Fruit fly (Drosophila melanogaster) whole organism, embryonic: ENCODE results near the gene CG3337.

Source experiments
- Ada2b ChIP-seq: fragments of 200-800 bp; sonication (Bioruptor generic); IDR thresholded peaks from 2 replicates; pipeline ENCODE4 v1.3.6; 2022; ENCODE audit warnings: missing biosample characterization, missing genetic modification characterization
- Asciz ChIP-seq: fragments of 200-800 bp; sonication (Bioruptor generic); optimal IDR thresholded peaks from 2 replicates; lab custom pipeline; 2017; ENCODE audit warnings: missing biosample characterization, mild to moderate bottlenecking, missing genetic modification characterization, missing genetic modification reagents
- Atf3 ChIP-seq: fragments of 200-800 bp; sonication (Bioruptor generic); optimal IDR thresholded peaks from 3 replicates; lab custom pipeline; 2016; ENCODE audit warnings: missing biosample characterization, missing genetic modification characterization
- Bdp1 ChIP-seq: fragments of 200-800 bp; sonication (Bioruptor generic); optimal IDR thresholded peaks from 3 replicates; lab custom pipeline; 2016; ENCODE audit warnings: missing biosample characterization, missing genetic modification characterization
- Bgb ChIP-seq: fragments of 200-800 bp; sonication (Bioruptor generic); IDR thresholded peaks from 2 replicates; pipeline ENCODE4 v1.3.6; 2022; ENCODE audit warnings: missing biosample characterization, missing genetic modification characterization; ENCODE audit not compliant: partially characterized antibody
- CG10209 ChIP-seq: fragments of 200-800 bp; sonication (Bioruptor generic); optimal IDR thresholded peaks from 3 replicates; lab custom pipeline; 2017; ENCODE audit warnings: missing biosample characterization, mild to moderate bottlenecking, missing genetic modification characterization, missing genetic modification reagents
- CG10654 ChIP-seq: fragments of 200-800 bp; sonication (Bioruptor generic); optimal IDR thresholded peaks from 2 replicates; lab custom pipeline; 2016; ENCODE audit warnings: missing biosample characterization, missing genetic modification characterization
- CG10979 ChIP-seq: fragments of 200-800 bp; sonication (Bioruptor generic); optimal IDR thresholded peaks from 2 replicates; lab custom pipeline; 2018; ENCODE audit warnings: missing biosample characterization, mild to moderate bottlenecking, missing genetic modification characterization, moderate library complexity
- CG11560 ChIP-seq: fragments of 200-800 bp; sonication (Bioruptor generic); IDR thresholded peaks from 3 replicates; pipeline ENCODE4 v1.3.6; 2022; ENCODE audit warnings: missing biosample characterization, missing genetic modification characterization
- CG14014 ChIP-seq: fragments of 200-800 bp; sonication (Bioruptor generic); IDR thresholded peaks from 2 replicates; pipeline ENCODE4 v1.3.6; 2022; ENCODE audit warnings: missing biosample characterization, missing genetic modification characterization
- CG2120 ChIP-seq: fragments of 200-800 bp; sonication (Bioruptor generic); optimal IDR thresholded peaks from 3 replicates; lab custom pipeline; 2016; ENCODE audit warnings: missing biosample characterization, missing genetic modification characterization
- CG30431 ChIP-seq: fragments of 200-800 bp; sonication (Bioruptor generic); optimal IDR thresholded peaks from 2 replicates; lab custom pipeline; 2017; ENCODE audit warnings: missing biosample characterization, missing genetic modification characterization
- CG31441 ChIP-seq: fragments of 200-800 bp; sonication (Bioruptor generic); IDR thresholded peaks from 2 replicates; pipeline ENCODE4 v1.3.6; 2022; ENCODE audit warnings: missing biosample characterization, missing genetic modification characterization
- CG34224 ChIP-seq: fragments of 200-800 bp; sonication (Bioruptor generic); IDR thresholded peaks from 3 replicates; pipeline ENCODE4 v1.3.6; 2022; ENCODE audit warnings: missing biosample characterization, missing genetic modification characterization; ENCODE audit not compliant: partially characterized antibody
- CG43689 ChIP-seq: fragments of 200-800 bp; sonication (Bioruptor generic); IDR thresholded peaks from 2 replicates; pipeline ENCODE4 v1.3.6; 2022; ENCODE audit warnings: missing biosample characterization, missing genetic modification characterization
- CG5245 ChIP-seq: fragments of 200-800 bp; sonication (Bioruptor generic); optimal IDR thresholded peaks from 3 replicates; lab custom pipeline; 2016; ENCODE audit warnings: missing biosample characterization, missing genetic modification characterization
- CG6854 ChIP-seq: fragments of 200-800 bp; sonication (Bioruptor generic); optimal IDR thresholded peaks from 3 replicates; lab custom pipeline; 2017; ENCODE audit warnings: missing biosample characterization, mild to moderate bottlenecking, missing genetic modification characterization
- CG8290 ChIP-seq, 3 experiments: fragments of 200-800 bp; sonication (Bioruptor generic); optimal IDR thresholded peaks; 2 replicates each; lab custom pipeline; 2016 to 2019; ENCODE audit warnings: missing biosample characterization in 3 of 3, missing genetic modification characterization in 3 of 3, mild to moderate bottlenecking in 2 of 3, moderate library complexity in 1 of 3
- CG8388 ChIP-seq: fragments of 200-800 bp; sonication (Bioruptor generic); optimal IDR thresholded peaks from 2 replicates; lab custom pipeline; 2019; ENCODE audit warnings: missing biosample characterization, mild to moderate bottlenecking, missing genetic modification characterization, moderate library complexity
- CkIIα-i1 ChIP-seq: fragments of 200-800 bp; sonication (Bioruptor generic); IDR thresholded peaks from 2 replicates; pipeline ENCODE4 v1.3.6; 2022; ENCODE audit warnings: missing biosample characterization, missing genetic modification characterization
- Deaf1 ChIP-seq: fragments of 200-800 bp; optimal IDR thresholded peaks from 3 replicates; lab custom pipeline; 2019; ENCODE audit warnings: missing biosample characterization, mild to moderate bottlenecking, missing genetic modification characterization, moderate library complexity
- Drgx ChIP-seq: fragments of 200-800 bp; sonication (Bioruptor generic); IDR thresholded peaks from 2 replicates; pipeline ENCODE4 v1.3.6; 2022; ENCODE audit warnings: missing biosample characterization, missing genetic modification characterization
- Hr3 ChIP-seq: fragments of 200-800 bp; sonication (Bioruptor generic); optimal IDR thresholded peaks from 3 replicates; lab custom pipeline; 2016; ENCODE audit warnings: missing biosample characterization, missing genetic modification characterization
- Lpt ChIP-seq: fragments of >200 bp; optimal IDR thresholded peaks from 2 replicates; lab custom pipeline; 2018; ENCODE audit warnings: missing biosample characterization, missing genetic modification characterization
- MESR4 ChIP-seq: fragments of 200-800 bp; sonication (Bioruptor generic); optimal IDR thresholded peaks from 2 replicates; lab custom pipeline; 2018; ENCODE audit warnings: missing biosample characterization, mild to moderate bottlenecking, missing genetic modification characterization, moderate library complexity
- Mrtf ChIP-seq: fragments of 200-800 bp; sonication (Bioruptor generic); IDR thresholded peaks from 3 replicates; pipeline ENCODE4 v1.3.6; 2022; ENCODE audit warnings: missing biosample characterization, missing genetic modification characterization
- NfI ChIP-seq: fragments of 200-800 bp; sonication (Bioruptor generic); optimal IDR thresholded peaks from 3 replicates; lab custom pipeline; 2018; ENCODE audit warnings: missing biosample characterization, mild to moderate bottlenecking, missing genetic modification characterization, moderate library complexity
- Pdp1 ChIP-seq, 2 experiments: fragments of 200-800 bp; sonication (Bioruptor generic); optimal IDR thresholded peaks; 3 replicates each; lab custom pipeline; 2016; ENCODE audit warnings: missing biosample characterization in 2 of 2, missing genetic modification characterization in 2 of 2, mild to moderate bottlenecking in 1 of 2, moderate library complexity in 1 of 2
- ase ChIP-seq: fragments of 200-800 bp; sonication (Bioruptor generic); IDR thresholded peaks from 3 replicates; pipeline ENCODE4 v1.3.6; 2022; ENCODE audit warnings: missing biosample characterization, missing genetic modification characterization
- bbx ChIP-seq: fragments of 200-800 bp; sonication (Bioruptor generic); IDR thresholded peaks from 2 replicates; pipeline ENCODE4 v1.3.6; 2022; ENCODE audit warnings: missing biosample characterization, missing genetic modification characterization; ENCODE audit not compliant: partially characterized antibody
- chinmo ChIP-seq: fragments of 200-800 bp; sonication (Bioruptor generic); IDR thresholded peaks from 4 replicates; pipeline ENCODE4 v1.3.6; 2022; ENCODE audit warnings: missing biosample characterization, missing genetic modification characterization; ENCODE audit not compliant: partially characterized antibody
- chm ChIP-seq: fragments of 200-800 bp; sonication (Bioruptor generic); IDR thresholded peaks from 2 replicates; pipeline ENCODE4 v1.3.6; 2022; ENCODE audit warnings: missing biosample characterization, missing genetic modification characterization
- ci ChIP-seq: fragments of 200-800 bp; sonication (Bioruptor generic); IDR thresholded peaks from 3 replicates; pipeline ENCODE4 v1.3.6; 2022; ENCODE audit warnings: missing biosample characterization, missing genetic modification characterization
- crc ChIP-seq: fragments of 200-800 bp; sonication (Bioruptor generic); optimal IDR thresholded peaks from 2 replicates; lab custom pipeline; 2016; ENCODE audit warnings: missing biosample characterization, missing genetic modification characterization
- da ChIP-seq: fragments of 200-800 bp; sonication (Bioruptor generic); optimal IDR thresholded peaks from 2 replicates; lab custom pipeline; 2016; ENCODE audit warnings: missing biosample characterization, missing genetic modification characterization
- dmrt99B ChIP-seq: fragments of 200-800 bp; sonication (Bioruptor generic); optimal IDR thresholded peaks from 2 replicates; lab custom pipeline; 2018; ENCODE audit warnings: missing biosample characterization, mild to moderate bottlenecking, missing genetic modification characterization, moderate library complexity
- esg ChIP-seq: fragments of 200-800 bp; sonication (Bioruptor generic); conservative IDR thresholded peaks from 2 replicates; pipeline ENCODE4 v1.3.6; 2022; ENCODE audit warnings: missing biosample characterization, missing genetic modification characterization
- gt ChIP-seq: fragments of 200-800 bp; sonication (Bioruptor generic); IDR thresholded peaks from 2 replicates; pipeline ENCODE4 v1.3.6; 2022; ENCODE audit warnings: missing biosample characterization, missing genetic modification characterization
- lmd ChIP-seq: fragments of 200-800 bp; sonication (Bioruptor generic); IDR thresholded peaks from 2 replicates; pipeline ENCODE4 v1.3.6; 2022; ENCODE audit warnings: missing biosample characterization, missing genetic modification characterization
- luna ChIP-seq: fragments of 200-800 bp; sonication (Bioruptor generic); optimal IDR thresholded peaks from 2 replicates; lab custom pipeline; 2016; ENCODE audit warnings: missing biosample characterization, missing genetic modification characterization
- mirr ChIP-seq: fragments of 200-800 bp; sonication (Bioruptor generic); optimal IDR thresholded peaks from 3 replicates; lab custom pipeline; 2018; ENCODE audit warnings: missing biosample characterization, mild to moderate bottlenecking, missing genetic modification characterization
- nerfin-1 ChIP-seq: fragments of 200-800 bp; sonication (Bioruptor generic); optimal IDR thresholded peaks from 3 replicates; lab custom pipeline; 2019; ENCODE audit warnings: missing biosample characterization, mild to moderate bottlenecking, missing genetic modification characterization, moderate library complexity
- pros ChIP-seq: fragments of 200-800 bp; sonication (Bioruptor generic); optimal IDR thresholded peaks from 3 replicates; lab custom pipeline; 2019; ENCODE audit warnings: missing biosample characterization, mild to moderate bottlenecking, missing genetic modification characterization, moderate library complexity
- rib ChIP-seq: fragments of 200-800 bp; sonication (Bioruptor generic); IDR thresholded peaks from 2 replicates; pipeline ENCODE4 v1.3.6; 2022; ENCODE audit warnings: missing biosample characterization, missing genetic modification characterization
- shn ChIP-seq: fragments of 200-800 bp; sonication (Bioruptor generic); optimal IDR thresholded peaks from 3 replicates; lab custom pipeline; 2016; ENCODE audit warnings: missing biosample characterization, missing genetic modification characterization
- sqz ChIP-seq: fragments of 200-800 bp; sonication (Bioruptor generic); optimal IDR thresholded peaks from 3 replicates; lab custom pipeline; 2018; ENCODE audit warnings: missing biosample characterization, mild to moderate bottlenecking, missing genetic modification characterization
- ssp ChIP-seq: fragments of 200-800 bp; sonication (Bioruptor generic); IDR thresholded peaks from 2 replicates; pipeline ENCODE4 v1.3.6; 2022; ENCODE audit warnings: missing biosample characterization, missing genetic modification characterization
- stwl ChIP-seq: fragments of 200-800 bp; sonication (Bioruptor generic); optimal IDR thresholded peaks from 3 replicates; lab custom pipeline; 2018; ENCODE audit warnings: missing biosample characterization, mild to moderate bottlenecking, missing genetic modification characterization, moderate library complexity
- tin ChIP-seq: fragments of 200-800 bp; sonication (Bioruptor generic); optimal IDR thresholded peaks from 3 replicates; lab custom pipeline; 2016; ENCODE audit warnings: missing biosample characterization, missing genetic modification characterization
- tll ChIP-seq, 2 experiments: fragments of 200-800 bp in 1 of 2; fragments of >200 bp in 1 of 2; sonication (Bioruptor generic) in 1 of 2; optimal IDR thresholded peaks; 2 replicates each; lab custom pipeline; 2017 to 2019; ENCODE audit warnings: missing biosample characterization in 2 of 2, missing genetic modification characterization in 2 of 2, mild to moderate bottlenecking in 1 of 2, moderate library complexity in 1 of 2

The CG3337 gene

DNA sequence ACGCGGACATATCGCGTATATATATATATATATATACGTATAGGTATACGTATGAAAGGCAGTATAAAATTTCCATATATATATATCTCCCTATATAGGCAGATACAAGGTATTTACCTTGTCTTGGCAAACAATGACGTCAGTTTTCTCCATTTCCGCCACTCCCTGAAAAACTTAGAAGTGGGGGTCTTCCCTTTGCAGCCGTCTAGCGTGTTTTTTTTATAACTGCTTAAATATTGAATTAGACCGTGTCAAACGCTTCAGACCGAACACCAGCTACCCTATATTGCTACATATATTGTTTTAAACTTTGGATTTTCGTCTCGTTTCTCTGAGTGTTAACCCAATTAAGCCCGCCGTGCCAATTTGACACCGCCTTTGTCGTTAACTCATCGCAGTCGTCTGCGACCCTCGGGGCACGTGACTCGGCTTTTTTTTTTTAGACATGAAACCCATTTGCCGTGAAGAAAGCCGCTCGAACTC, 46.7 kb downstream of the CG3337 start (continued):
- no peak for TF ChIP-seq shn (GFP tag; lab: Kevin White, UChicago)
- no peak for TF ChIP-seq Atf3 (GFP tag; lab: Kevin White, UChicago)
- no peak for TF ChIP-seq CG8290 (GFP tag; optimal IDR thresholded peaks at IDR 0.05; lab: Kevin White, UChicago)
- TF ChIP-seq CG8290 (tag; optimal IDR thresholded peaks at IDR 0.05; lab: Kevin White, UChicago) = no peak
- no peak for TF ChIP-seq tin
- peak; percentile 52 for TF ChIP-seq Asciz
- no peak for TF ChIP-seq gt (GFP tag; lab: Robert Waterston, UW)
- TF ChIP-seq CG14014 = peak; percentile 22; the same call in 1 of the 2 replicates
- TF ChIP-seq Hr3 (GFP tag; lab: Kevin White, UChicago) = no peak
- 0 out of 2 replicates have a peak, but pooled peaks have one; percentile 38 for TF ChIP-seq rib
- TF ChIP-seq Mrtf (GFP tag; lab: Robert Waterston, UW) = no peak
- TF ChIP-seq nerfin-1 (tag; lab: Kevin White, UChicago) = no peak
- peak; percentile 50; the same call in 1 of the 3 replicates for TF ChIP-seq ci (GFP tag; lab: Robert Waterston, UW)
- TF ChIP-seq Bdp1 (GFP tag; lab: Kevin White, UChicago) = no peak
- TF ChIP-seq mirr = no peak
- TF ChIP-seq ssp (GFP tag; lab: Robert Waterston, UW) = no peak
- TF ChIP-seq CG5245 (GFP tag; lab: Kevin White, UChicago) = no peak
- peak; percentile 7 for TF ChIP-seq crc (GFP tag; lab: Kevin White, UChicago)
- TF ChIP-seq CG10209 (GFP tag; lab: Kevin White, UChicago) = peak; percentile 24
- no peak for TF ChIP-seq NfI (GFP tag; lab: Kevin White, UChicago)
- TF ChIP-seq da (GFP tag; lab: Kevin White, UChicago) = no peak
- no peak for TF ChIP-seq Drgx (GFP tag; lab: Robert Waterston, UW)
- peak in 1 of 2 experiments; percentile 20 for TF ChIP-seq Pdp1 (GFP tag; optimal IDR thresholded peaks at IDR 0.05; lab: Kevin White, UChicago)
- TF ChIP-seq CG2120 (GFP tag; lab: Kevin White, UChicago) = peak; percentile 26
- no peak for TF ChIP-seq luna (GFP tag; lab: Kevin White, UChicago)
- peak; percentile 42 for TF ChIP-seq CG6854
- no peak for TF ChIP-seq CkIIα-i1
- TF ChIP-seq CG8388 = peak; percentile 14
- no peak for TF ChIP-seq CG11560
- no peak for TF ChIP-seq ase (GFP tag; lab: Robert Waterston, UW)
- TF ChIP-seq pros = no peak
- peak; percentile 50; the same call in 1 of the 2 replicates for TF ChIP-seq CG31441 (GFP tag; lab: Robert Waterston, UW)
- no peak for TF ChIP-seq MESR4
- no peak for TF ChIP-seq Lpt (GFP tag; lab: Kevin White, UChicago)
- TF ChIP-seq chinmo (GFP tag; lab: Robert Waterston, UW) = no peak
- no peak for TF ChIP-seq Ada2b
- TF ChIP-seq esg (GFP tag; lab: Robert Waterston, UW) = 0 out of 2 replicates have a peak, but pooled peaks have one; percentile 20
- no peak for TF ChIP-seq CG10654 (GFP tag; lab: Kevin White, UChicago)
- TF ChIP-seq chm (GFP tag; lab: Robert Waterston, UW) = no peak; the same call in 1 of the 2 replicates
- no peak for TF ChIP-seq CG43689
- TF ChIP-seq sqz (GFP tag; lab: Kevin White, UChicago) = peak; percentile 26
- no peak for TF ChIP-seq CG34224 (GFP tag; lab: Robert Waterston, UW)
- TF ChIP-seq CG30431 (GFP tag; lab: Kevin White, UChicago) = no peak
- no peak for TF ChIP-seq Bgb (GFP tag; lab: Robert Waterston, UW)
- TF ChIP-seq stwl = no peak
- peak; percentile 19 for TF ChIP-seq CG10979 (tag; lab: Kevin White, UChicago)
- TF ChIP-seq dmrt99B (tag; lab: Kevin White, UChicago) = peak; percentile 30
- no peak for TF ChIP-seq tll (GFP tag; optimal IDR thresholded peaks at IDR 0.05; lab: Kevin White, UChicago)
- no peak; the same call in 1 of the 2 replicates for TF ChIP-seq bbx
- TF ChIP-seq lmd (GFP tag; lab: Robert Waterston, UW) = peak; percentile 37
- no peak for TF ChIP-seq Deaf1 (tag; lab: Kevin White, UChicago)
